Fruit fly (Drosophila melanogaster) whole organism, embryonic: ENCODE measurements around the gene RIOK2.

Experiments
- Aef1 ChIP-seq: fragments of 200-800 bp; sonication (Bioruptor generic); IDR thresholded peaks from 3 replicates; pipeline ENCODE4 v1.3.6; 2022; ENCODE audit warnings: missing biosample characterization, missing genetic modification characterization
- Atf-2 ChIP-seq: fragments of 200-800 bp; sonication (Bioruptor generic); optimal IDR thresholded peaks from 2 replicates; lab custom pipeline; 2016; ENCODE audit warnings: missing biosample characterization, missing genetic modification characterization
- Blimp-1 ChIP-seq: fragments of 200-800 bp; sonication (Bioruptor generic); optimal IDR thresholded peaks from 3 replicates; lab custom pipeline; 2018; ENCODE audit warnings: missing biosample characterization, missing genetic modification characterization, mild to moderate bottlenecking, moderate library complexity, missing genetic modification reagents
- CG10366 ChIP-seq: fragments of 200-800 bp; sonication (Bioruptor generic); IDR thresholded peaks from 2 replicates; pipeline ENCODE4 v1.3.6; 2022; ENCODE audit warnings: missing biosample characterization, missing genetic modification characterization
- CG10543 ChIP-seq: fragments of 200-800 bp; sonication (Bioruptor generic); optimal IDR thresholded peaks from 3 replicates; lab custom pipeline; 2017; ENCODE audit warnings: missing biosample characterization, mild to moderate bottlenecking, missing genetic modification characterization, moderate library complexity
- CG12104 ChIP-seq: fragments of 200-800 bp; sonication (Bioruptor generic); optimal IDR thresholded peaks from 3 replicates; lab custom pipeline; 2016; ENCODE audit warnings: missing biosample characterization, missing genetic modification characterization
- CG1233 ChIP-seq: fragments of 200-800 bp; sonication (Bioruptor generic); optimal IDR thresholded peaks from 4 replicates; lab custom pipeline; 2018; ENCODE audit warnings: missing biosample characterization, mild to moderate bottlenecking, missing genetic modification characterization
- CG13894 ChIP-seq: fragments of 200-800 bp; sonication (Bioruptor generic); optimal IDR thresholded peaks from 3 replicates; lab custom pipeline; 2018; ENCODE audit warnings: missing biosample characterization, mild to moderate bottlenecking, missing genetic modification characterization, moderate library complexity
- CG14667 ChIP-seq: fragments of 200-800 bp; sonication (Bioruptor generic); IDR thresholded peaks from 2 replicates; pipeline ENCODE4 v1.3.6; 2022; ENCODE audit warnings: missing biosample characterization, missing genetic modification characterization
- CG15011 ChIP-seq: fragments of 200-800 bp; sonication (Bioruptor generic); optimal IDR thresholded peaks from 3 replicates; lab custom pipeline; 2018; ENCODE audit warnings: missing biosample characterization, mild to moderate bottlenecking, missing genetic modification characterization
- CG17361 ChIP-seq: fragments of 200-800 bp; sonication (Bioruptor generic); IDR thresholded peaks from 3 replicates; pipeline ENCODE4 v1.3.6; 2022; ENCODE audit warnings: missing biosample characterization, missing genetic modification characterization
- CG17568 ChIP-seq: fragments of 200-800 bp; sonication (Bioruptor generic); optimal IDR thresholded peaks from 2 replicates; lab custom pipeline; 2018; ENCODE audit warnings: missing biosample characterization, mild to moderate bottlenecking, missing genetic modification characterization, moderate library complexity
- CG1792 ChIP-seq: fragments of 200-800 bp; sonication (Bioruptor generic); optimal IDR thresholded peaks from 2 replicates; lab custom pipeline; 2016; ENCODE audit warnings: missing biosample characterization, missing genetic modification characterization
- CG18262 ChIP-seq: fragments of 200-800 bp; optimal IDR thresholded peaks from 3 replicates; lab custom pipeline; 2019; ENCODE audit warnings: missing biosample characterization, mild to moderate bottlenecking, missing genetic modification characterization, moderate library complexity
- CG18599 ChIP-seq: fragments of 200-800 bp; sonication (Bioruptor generic); optimal IDR thresholded peaks from 3 replicates; lab custom pipeline; 2017; ENCODE audit warnings: missing biosample characterization, missing genetic modification characterization, mild to moderate bottlenecking, moderate library complexity, missing genetic modification reagents
- CG33213 ChIP-seq: fragments of 200-800 bp; sonication (Bioruptor generic); optimal IDR thresholded peaks from 3 replicates; lab custom pipeline; 2016; ENCODE audit warnings: missing biosample characterization, missing genetic modification characterization
- CG34376 ChIP-seq: fragments of 200-800 bp; sonication (Bioruptor generic); optimal IDR thresholded peaks from 2 replicates; lab custom pipeline; 2018; ENCODE audit warnings: missing biosample characterization, mild to moderate bottlenecking, missing genetic modification characterization
- CG34422 ChIP-seq: fragments of 200-800 bp; sonication (Bioruptor generic); IDR thresholded peaks from 3 replicates; pipeline ENCODE4 v1.3.6; 2022; ENCODE audit warnings: missing biosample characterization, missing genetic modification characterization
- CG8359 ChIP-seq: fragments of 200-800 bp; sonication (Bioruptor generic); optimal IDR thresholded peaks from 2 replicates; lab custom pipeline; 2017; ENCODE audit warnings: missing biosample characterization, mild to moderate bottlenecking, missing genetic modification characterization, borderline replicate concordance
- CG9215 ChIP-seq: fragments of 200-800 bp; sonication (Bioruptor generic); IDR thresholded peaks from 2 replicates; pipeline ENCODE4 v1.3.6; 2022; ENCODE audit warnings: missing biosample characterization, missing genetic modification characterization
- CTCF ChIP-seq: fragments of 200-800 bp; sonication (Bioruptor generic); optimal IDR thresholded peaks from 2 replicates; lab custom pipeline; 2017; ENCODE audit warnings: missing biosample characterization, mild to moderate bottlenecking, missing genetic modification characterization, moderate library complexity
- Chrac-16 ChIP-seq: fragments of 200-800 bp; sonication (Bioruptor generic); optimal IDR thresholded peaks from 3 replicates; lab custom pipeline; 2016; ENCODE audit warnings: missing biosample characterization, missing genetic modification characterization
- CrebB ChIP-seq: fragments of 200-800 bp; sonication (Bioruptor generic); optimal IDR thresholded peaks from 3 replicates; lab custom pipeline; 2018; ENCODE audit warnings: missing biosample characterization, mild to moderate bottlenecking, missing genetic modification characterization
- Ets65A ChIP-seq: fragments of 200-800 bp; sonication (Bioruptor generic); peaks from one replicate; lab custom pipeline; 2016; ENCODE audit warnings: missing biosample characterization, missing genetic modification characterization
- H15 ChIP-seq: fragments of 200-800 bp; sonication (Bioruptor generic); IDR thresholded peaks from 3 replicates; pipeline ENCODE4 v1.3.6; 2022; ENCODE audit warnings: missing biosample characterization, missing genetic modification characterization
- Hmx ChIP-seq: fragments of 200-800 bp; sonication (Bioruptor generic); optimal IDR thresholded peaks from 2 replicates; lab custom pipeline; 2016; ENCODE audit warnings: missing biosample characterization, missing genetic modification characterization
- MESR4 ChIP-seq: fragments of 200-800 bp; sonication (Bioruptor generic); optimal IDR thresholded peaks from 2 replicates; lab custom pipeline; 2018; ENCODE audit warnings: missing biosample characterization, mild to moderate bottlenecking, missing genetic modification characterization, moderate library complexity
- Mes4 ChIP-seq: fragments of 200-800 bp; sonication (Bioruptor generic); optimal IDR thresholded peaks from 2 replicates; lab custom pipeline; 2016; ENCODE audit warnings: missing biosample characterization, missing genetic modification characterization
- Mrtf ChIP-seq: fragments of 200-800 bp; sonication (Bioruptor generic); IDR thresholded peaks from 3 replicates; pipeline ENCODE4 v1.3.6; 2022; ENCODE audit warnings: missing biosample characterization, missing genetic modification characterization
- Pdp1 ChIP-seq, 2 experiments: fragments of 200-800 bp; sonication (Bioruptor generic); optimal IDR thresholded peaks; 3 replicates each; lab custom pipeline; 2016; ENCODE audit warnings: missing biosample characterization in 2 of 2, missing genetic modification characterization in 2 of 2, mild to moderate bottlenecking in 1 of 2, moderate library complexity in 1 of 2
- Ravus ChIP-seq: fragments of 200-800 bp; sonication (Bioruptor generic); IDR thresholded peaks from 2 replicates; pipeline ENCODE4 v1.3.6; 2022; ENCODE audit warnings: missing biosample characterization, missing genetic modification characterization
- Sox102F ChIP-seq: fragments of 200-800 bp; sonication (Bioruptor generic); optimal IDR thresholded peaks from 2 replicates; lab custom pipeline; 2018; ENCODE audit warnings: missing biosample characterization, mild to moderate bottlenecking, missing genetic modification characterization, moderate library complexity
- Spps ChIP-seq: fragments of 200-800 bp; sonication (Bioruptor generic); optimal IDR thresholded peaks from 2 replicates; lab custom pipeline; 2018; ENCODE audit warnings: missing biosample characterization, mild to moderate bottlenecking, missing genetic modification characterization
- Sry-δ ChIP-seq: fragments of 200-800 bp; sonication (Bioruptor generic); optimal IDR thresholded peaks from 2 replicates; lab custom pipeline; 2016; ENCODE audit warnings: missing biosample characterization, missing genetic modification characterization
- abd-A ChIP-seq: fragments of 200-800 bp; sonication (Bioruptor generic); optimal IDR thresholded peaks from 3 replicates; lab custom pipeline; 2019; ENCODE audit warnings: missing biosample characterization, mild to moderate bottlenecking, missing genetic modification characterization, moderate library complexity
- al ChIP-seq: fragments of 200-800 bp; sonication (Bioruptor generic); IDR thresholded peaks from 2 replicates; pipeline ENCODE4 v1.3.6; 2022; ENCODE audit warnings: missing biosample characterization, missing genetic modification characterization
- az2 ChIP-seq: fragments of 200-800 bp; sonication (Bioruptor generic); optimal IDR thresholded peaks from 3 replicates; lab custom pipeline; 2016; ENCODE audit warnings: missing biosample characterization, missing genetic modification characterization
- da ChIP-seq: fragments of 200-800 bp; sonication (Bioruptor generic); optimal IDR thresholded peaks from 2 replicates; lab custom pipeline; 2016; ENCODE audit warnings: missing biosample characterization, missing genetic modification characterization
- dpn ChIP-seq, 2 experiments: fragments of 200-800 bp; sonication (Bioruptor generic); optimal IDR thresholded peaks; 3 replicates each; lab custom pipeline; 2016; ENCODE audit warnings: missing biosample characterization in 2 of 2, missing genetic modification characterization in 2 of 2
- en ChIP-seq: fragments of 200-800 bp; sonication (Bioruptor generic); optimal IDR thresholded peaks from 2 replicates; lab custom pipeline; 2016; ENCODE audit warnings: missing biosample characterization, missing genetic modification characterization
- ham ChIP-seq: fragments of 200-800 bp; sonication (Bioruptor generic); IDR thresholded peaks from 2 replicates; pipeline ENCODE4 v1.3.6; 2022; ENCODE audit warnings: missing biosample characterization, missing genetic modification characterization
- jing ChIP-seq: fragments of 200-800 bp; sonication (Bioruptor generic); optimal IDR thresholded peaks from 2 replicates; lab custom pipeline; 2018; ENCODE audit warnings: missing biosample characterization, mild to moderate bottlenecking, missing genetic modification characterization
- kah ChIP-seq: fragments of 200-800 bp; sonication (Bioruptor generic); optimal IDR thresholded peaks from 2 replicates; lab custom pipeline; 2018; ENCODE audit warnings: missing biosample characterization, mild to moderate bottlenecking, missing genetic modification characterization
- kay ChIP-seq: fragments of 200-800 bp; sonication (Bioruptor generic); optimal IDR thresholded peaks from 2 replicates; lab custom pipeline; 2016; ENCODE audit warnings: missing biosample characterization, missing genetic modification characterization
- kni ChIP-seq: fragments of 200-800 bp; sonication (Bioruptor generic); optimal IDR thresholded peaks from 3 replicates; lab custom pipeline; 2017; ENCODE audit warnings: mild to moderate bottlenecking, missing biosample characterization, missing genetic modification reagents, missing genetic modification characterization
- pan ChIP-seq, 4 experiments: fragments of >200 bp in 3 of 4; fragments of 200-800 bp in 1 of 4; sonication (Bioruptor generic) in 1 of 4; optimal IDR thresholded peaks in 3 of 4; IDR thresholded peaks in 1 of 4; 2 replicates each; pipeline versions ENCODE4 v1.3.6 to Lab custom; 2017 to 2022; ENCODE audit warnings: missing biosample characterization in 2 of 4, missing genetic modification characterization in 2 of 4, mixed read lengths in 1 of 4
- pho ChIP-seq: fragments of 200-800 bp; sonication (Bioruptor generic); optimal IDR thresholded peaks from 2 replicates; lab custom pipeline; 2016; ENCODE audit warnings: missing biosample characterization, missing genetic modification characterization
- rib ChIP-seq: fragments of 200-800 bp; sonication (Bioruptor generic); IDR thresholded peaks from 2 replicates; pipeline ENCODE4 v1.3.6; 2022; ENCODE audit warnings: missing biosample characterization, missing genetic modification characterization
- slou ChIP-seq: fragments of 200-800 bp; sonication (Bioruptor generic); optimal IDR thresholded peaks from 3 replicates; lab custom pipeline; 2016; ENCODE audit warnings: missing biosample characterization, missing genetic modification characterization
- sob ChIP-seq: fragments of 200-800 bp; sonication (Bioruptor generic); IDR thresholded peaks from 2 replicates; pipeline ENCODE4 v1.3.6; 2022; ENCODE audit warnings: missing biosample characterization, missing genetic modification characterization
- ssp ChIP-seq: fragments of 200-800 bp; sonication (Bioruptor generic); IDR thresholded peaks from 2 replicates; pipeline ENCODE4 v1.3.6; 2022; ENCODE audit warnings: missing biosample characterization, missing genetic modification characterization

RIOK2 gene

DNA sequence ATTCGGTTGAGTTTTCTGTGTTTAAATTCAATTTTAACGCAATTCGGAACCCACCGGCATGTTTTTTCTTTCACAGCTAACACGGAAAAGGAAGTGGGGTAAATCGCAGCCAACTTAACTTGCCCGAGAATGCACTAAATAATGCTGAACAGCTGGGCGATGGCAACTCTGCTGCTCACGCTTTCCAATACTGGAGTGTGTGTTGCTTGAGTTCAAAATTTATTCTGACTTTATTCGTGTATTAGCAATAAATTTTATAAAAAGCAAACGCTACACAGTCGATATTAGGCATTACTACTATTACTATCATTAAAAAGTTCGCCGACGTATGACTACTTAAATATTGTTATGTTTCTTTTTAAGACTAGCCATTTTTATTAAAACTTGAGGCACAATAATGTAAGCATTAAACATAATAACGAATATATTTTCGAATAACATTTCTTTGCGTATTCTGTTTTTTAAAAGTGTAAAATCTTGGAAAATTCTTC, 18.2 kb upstream of the RIOK2 start, which contains the start of the genes RpS27 and Nup37 (continued):
- peak; percentile 95 to 99 for TF ChIP-seq dpn (GFP tag; optimal IDR thresholded peaks at IDR 0.05; lab: Kevin White, UChicago)
- peak; percentile 86 for TF ChIP-seq Hmx (GFP tag; lab: Kevin White, UChicago)
- peak; percentile 96 for TF ChIP-seq CG13894 (tag; lab: Kevin White, UChicago)
- TF ChIP-seq Ravus (GFP tag; lab: Robert Waterston, UW) = peak; percentile 72
- TF ChIP-seq CG18262 (tag; lab: Kevin White, UChicago) = peak; percentile 91
- peak; percentile 100 for TF ChIP-seq kni (GFP tag; lab: Kevin White, UChicago)
- no peak for TF ChIP-seq abd-A
- TF ChIP-seq az2 (GFP tag; lab: Kevin White, UChicago) = peak; percentile 95
- peak; percentile 94 for TF ChIP-seq jing
- peak; percentile 86 for TF ChIP-seq Blimp-1
- peak; percentile 97 for TF ChIP-seq slou (GFP tag; lab: Kevin White, UChicago)
- peak; percentile 99 for TF ChIP-seq MESR4
- TF ChIP-seq Sox102F (GFP tag; lab: Kevin White, UChicago) = peak; percentile 90
- TF ChIP-seq CTCF (GFP tag; lab: Kevin White, UChicago) = peak; percentile 74
- peak; percentile 93 for TF ChIP-seq kay (GFP tag; lab: Kevin White, UChicago)
- peak; percentile 99 for TF ChIP-seq CG1233
- TF ChIP-seq CG33213 (GFP tag; lab: Kevin White, UChicago) = peak; percentile 99
- peak; percentile 97 for TF ChIP-seq Atf-2
- peak; percentile 94 to 97 for TF ChIP-seq Pdp1 (GFP tag; optimal IDR thresholded peaks at IDR 0.05; lab: Kevin White, UChicago)
- peak; percentile 93 for TF ChIP-seq CG14667
- TF ChIP-seq H15 = peak; percentile 97
- peak; percentile 100 for TF ChIP-seq CG34376 (GFP tag; lab: Kevin White, UChicago)
- peak; percentile 95 for TF ChIP-seq Aef1 (GFP tag; lab: Robert Waterston, UW)
- TF ChIP-seq pan (optimal IDR thresholded peaks at IDR 0.05; lab: Kevin White, UChicago) = no peak
- TF ChIP-seq pan (GFP tag; optimal IDR thresholded peaks at IDR 0.05 in 1 of 2, IDR thresholded peaks at IDR 0.05 in 1 of 2) = peak in 1 of 2 experiments; percentile 97
- peak; percentile 95 for TF ChIP-seq al
- TF ChIP-seq Sry-δ (GFP tag; lab: Kevin White, UChicago) = peak; percentile 83
- TF ChIP-seq CG10366 (GFP tag; lab: Robert Waterston, UW) = peak; percentile 96
- peak; percentile 99 for TF ChIP-seq CrebB (tag; lab: Kevin White, UChicago)
- TF ChIP-seq en (GFP tag; lab: Kevin White, UChicago) = peak; percentile 98
- TF ChIP-seq CG15011 (GFP tag; lab: Kevin White, UChicago) = peak; percentile 99
- TF ChIP-seq CG34422 (GFP tag; lab: Robert Waterston, UW) = peak; percentile 97
- peak; percentile 96 for TF ChIP-seq Mrtf
- peak; percentile 99 for TF ChIP-seq da
- peak; percentile 98 for TF ChIP-seq CG1792 (GFP tag; lab: Kevin White, UChicago)
- TF ChIP-seq Chrac-16 (GFP tag; lab: Kevin White, UChicago) = peak; percentile 91
- peak; percentile 91 for TF ChIP-seq rib (GFP tag; lab: Robert Waterston, UW)
- TF ChIP-seq sob = peak; percentile 99
- peak; percentile 98 for TF ChIP-seq CG17568 (GFP tag; lab: Kevin White, UChicago)
- TF ChIP-seq ham = peak; percentile 94
- peak; percentile 90 for TF ChIP-seq ssp (GFP tag; lab: Robert Waterston, UW)
- peak; percentile 94 for TF ChIP-seq CG8359 (GFP tag; lab: Kevin White, UChicago)
- TF ChIP-seq Spps (tag; lab: Kevin White, UChicago) = peak; percentile 82
- TF ChIP-seq Mes4 (GFP tag; lab: Kevin White, UChicago) = peak; percentile 99
- peak; percentile 91 for TF ChIP-seq CG9215
- peak; percentile 100 for TF ChIP-seq CG10543
- TF ChIP-seq pho (GFP tag; lab: Kevin White, UChicago) = peak; percentile 99
- TF ChIP-seq CG12104 (GFP tag; lab: Kevin White, UChicago) = peak; percentile 99
- peak; percentile 98 for TF ChIP-seq CG18599 (GFP tag; lab: Kevin White, UChicago)
- TF ChIP-seq Ets65A (GFP tag; lab: Kevin White, UChicago) = peak; percentile 100
- TF ChIP-seq CG17361 (GFP tag; lab: Robert Waterston, UW) = peak; percentile 99
- peak; percentile 94 for TF ChIP-seq kah (GFP tag; lab: Kevin White, UChicago)
